Worm (Caenorhabditis elegans) whole organism, mixed stage, embryonic: Measurements from ENCODE around the gene F58E6.5.

Experiments
- elt-1 ChIP-seq: sonication (generic microtip); optimal IDR thresholded peaks from 2 replicates; lab custom pipeline; 2017; ENCODE audit warnings: missing genetic modification characterization, mild to moderate bottlenecking, missing compliant biosample characterization, antibody characterized with exemption, moderate library complexity, borderline replicate concordance; ENCODE audit not compliant: insufficient read depth
- lin-13 ChIP-seq: fragments of 150-350 bp; optimal IDR thresholded peaks from 2 replicates; lab custom pipeline; 2014; ENCODE audit warnings: missing biosample characterization, missing genetic modification characterization
- unc-39 ChIP-seq: fragments of 150-350 bp; optimal IDR thresholded peaks from 2 replicates; lab custom pipeline; 2014; ENCODE audit warnings: missing biosample characterization, missing genetic modification characterization

- no peak for TF ChIP-seq lin-13
- TF ChIP-seq elt-1 = no peak
- TF ChIP-seq unc-39 (tag; lab: Kevin White, UChicago) = no peak
Measured at ce11 chrV:9739402-9739801, 15.0 kb downstream of the F58E6.5 start, which contains the start of gene marc-1.
